Worm (Caenorhabditis elegans) whole organism, young adult: ENCODE results near the gene Y62H9A.8.

Source experiments
- akir-1 ChIP-seq: fragments of 200-800 bp; sonication (Bioruptor generic); optimal IDR thresholded peaks from 2 replicates; lab custom pipeline; 2018; ENCODE audit warnings: mild to moderate bottlenecking, missing genetic modification characterization, moderate library complexity, missing compliant biosample characterization
- ceh-27 ChIP-seq: fragments of 200-800 bp; sonication (Bioruptor generic); optimal IDR thresholded peaks from 2 replicates; lab custom pipeline; 2018; ENCODE audit warnings: mild to moderate bottlenecking, missing genetic modification characterization, moderate library complexity, missing compliant biosample characterization
- chd-7 ChIP-seq: sonication (generic microtip); optimal IDR thresholded peaks from 2 replicates; lab custom pipeline; 2016; ENCODE audit warnings: mild to moderate bottlenecking, missing genetic modification characterization, moderate library complexity, missing compliant biosample characterization
- ets-4 ChIP-seq: fragments of 200-800 bp; sonication (Bioruptor generic); optimal IDR thresholded peaks from 2 replicates; lab custom pipeline; 2018; ENCODE audit warnings: mild to moderate bottlenecking, missing genetic modification characterization, missing compliant biosample characterization
- madf-3 ChIP-seq: fragments of 200-800 bp; sonication (Bioruptor generic); IDR thresholded peaks from 2 replicates; pipeline ENCODE4 v1.3.6; 2022; ENCODE audit warnings: missing genetic modification reagents, missing genetic modification characterization, missing compliant biosample characterization
- unc-62 ChIP-seq: fragments of 150-350 bp; optimal IDR thresholded peaks from 2 replicates; lab custom pipeline; 2014; ENCODE audit warnings: missing biosample characterization, missing genetic modification reagents, missing genetic modification characterization

ce11 chrX:11856214-11856613 lies 36.0 kb downstream of the Y62H9A.8 start:
- TF ChIP-seq chd-7 (tag; lab: Kevin White, UChicago) = no peak
- no peak for TF ChIP-seq ceh-27 (GFP tag; lab: Kevin White, UChicago)
- no peak for TF ChIP-seq madf-3 (GFP tag; lab: Robert Waterston, UW)
- no peak for TF ChIP-seq unc-62 (GFP tag; lab: Kevin White, UChicago)
- no peak for TF ChIP-seq ets-4 (GFP tag; lab: Kevin White, UChicago)
- TF ChIP-seq akir-1 (GFP tag; lab: Kevin White, UChicago) = no peak
